Worm (Caenorhabditis elegans): ENCODE measurements around the gene lgc-35.

lgc-35 gene

DNA sequence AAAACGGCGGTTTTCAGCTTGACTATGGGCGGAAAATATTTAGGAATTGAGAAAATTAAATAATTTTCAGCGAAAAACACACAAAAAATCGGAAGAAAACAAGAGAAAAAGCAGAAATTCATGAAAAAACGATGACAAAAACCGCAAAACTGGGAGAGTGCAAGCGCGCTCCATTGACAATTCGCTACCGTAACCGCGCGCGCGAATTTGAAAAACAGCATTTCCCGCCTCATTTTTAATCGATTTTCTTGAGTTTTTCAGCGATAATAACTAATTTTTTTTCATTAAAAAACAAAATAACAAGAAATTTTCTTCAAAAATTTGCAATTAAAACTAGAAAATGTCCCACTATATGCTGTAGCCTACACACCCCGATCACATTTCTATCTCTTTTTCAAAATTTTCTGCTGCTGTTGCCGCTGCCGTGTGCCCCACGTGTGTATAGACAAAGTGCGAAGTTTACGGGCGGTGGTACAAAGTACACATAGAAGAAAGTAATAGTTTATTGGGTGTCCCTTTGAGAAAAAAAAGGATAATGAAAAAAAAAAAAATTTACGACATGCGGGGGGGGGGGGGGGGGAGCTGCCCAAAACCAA is 39.9 kb downstream of the lgc-35 start (continued):
- peak; percentile 85 for TF ChIP-seq sma-9 (GFP tag; optimal IDR thresholded peaks at IDR 0.05)
- TF ChIP-seq sma-9 (tag; optimal IDR thresholded peaks at IDR 0.05) = no peak
- no peak for TF ChIP-seq ztf-11 (tag; optimal IDR thresholded peaks at IDR 0.05)
- no peak for TF ChIP-seq unc-62 (GFP tag; optimal IDR thresholded peaks at IDR 0.05)
- TF ChIP-seq elt-3 (tag; optimal IDR thresholded peaks at IDR 0.05) = no peak
- no peak for TF ChIP-seq Y55F3AM.14 (GFP tag; optimal IDR thresholded peaks at IDR 0.05)
- TF ChIP-seq lin-39 (tag; optimal IDR thresholded peaks at IDR 0.05) = no peak
- peak; percentile 23 for TF ChIP-seq sma-3 (GFP tag; optimal IDR thresholded peaks at IDR 0.05)
- TF ChIP-seq unc-55 (GFP tag; optimal IDR thresholded peaks at IDR 0.05) = no peak
- TF ChIP-seq mdl-1 (tag; optimal IDR thresholded peaks at IDR 0.05) = peak in 1 of 2 experiments; percentile 54
- no peak for TF ChIP-seq nhr-10 (tag; optimal IDR thresholded peaks at IDR 0.05)
- TF ChIP-seq F13H6.1 (tag; optimal IDR thresholded peaks at IDR 0.05) = peak; percentile 31
- no peak for TF ChIP-seq nhr-23 (tag; optimal IDR thresholded peaks at IDR 0.05)
- no peak for TF ChIP-seq ceh-82 (tag; optimal IDR thresholded peaks at IDR 0.05)
- TF ChIP-seq ceh-16 (tag; optimal IDR thresholded peaks at IDR 0.05) = no peak
- TF ChIP-seq gmeb-1 (tag; optimal IDR thresholded peaks at IDR 0.05) = no peak
- TF ChIP-seq nhr-21 (tag; optimal IDR thresholded peaks at IDR 0.05) = peak; percentile 63

DNA sequence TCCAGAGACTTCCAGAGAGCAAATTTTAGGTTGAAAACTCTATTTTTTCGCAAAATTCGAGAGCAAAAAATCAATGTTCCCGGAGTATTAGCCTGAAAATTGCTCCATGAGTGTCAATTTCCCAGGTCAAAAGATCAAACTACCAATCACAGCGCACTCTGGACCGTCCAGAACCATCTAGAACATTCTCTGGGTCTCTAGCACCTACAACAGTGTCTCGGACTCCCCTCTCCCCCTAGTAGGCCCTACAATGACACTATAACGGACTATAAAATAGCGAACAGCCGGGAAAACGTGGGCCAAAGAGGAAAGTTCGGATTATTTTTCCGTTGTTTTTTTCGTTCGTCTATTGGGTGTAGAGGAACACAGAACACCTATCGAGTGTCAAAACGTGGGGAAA is 40.6 kb downstream of the lgc-35 start:
- TF ChIP-seq ZK546.5 (tag; optimal IDR thresholded peaks at IDR 0.05) (no peak), skn-1 (tag; optimal IDR thresholded peaks at IDR 0.05) (no peak), nhr-6 (tag; optimal IDR thresholded peaks at IDR 0.05) (no peak), nhr-11 (tag; optimal IDR thresholded peaks at IDR 0.05) (no peak), ceh-16 (tag; optimal IDR thresholded peaks at IDR 0.05) (no peak), mbf-1 (tag; optimal IDR thresholded peaks at IDR 0.05) (no peak), lin-11 (tag; optimal IDR thresholded peaks at IDR 0.05) (no peak), unc-39 (tag; optimal IDR thresholded peaks at IDR 0.05) (no peak), nhr-12 (tag; optimal IDR thresholded peaks at IDR 0.05) (no peak), snpc-4 (tag; optimal IDR thresholded peaks at IDR 0.05) (no peak), fos-1 (tag; optimal IDR thresholded peaks at IDR 0.05) (no peak), elt-3 (tag; optimal IDR thresholded peaks at IDR 0.05) (no peak), alr-1 (tag; optimal IDR thresholded peaks at IDR 0.05) (no peak), zag-1 (tag; optimal IDR thresholded peaks at IDR 0.05) (no peak)

ce11 chrII:12798814-12799213 is 41.1 kb downstream of the lgc-35 start:
- TF ChIP-seq dmd-4 (tag; optimal IDR thresholded peaks at IDR 0.05) = no peak
- no peak for TF ChIP-seq zag-1 (tag; optimal IDR thresholded peaks at IDR 0.05)
- TF ChIP-seq lin-39 (tag; optimal IDR thresholded peaks at IDR 0.05) = no peak
- no peak for TF ChIP-seq ama-1 (optimal IDR thresholded peaks at IDR 0.05)
- TF ChIP-seq mab-5 (tag; optimal IDR thresholded peaks at IDR 0.05) = no peak
- peak; percentile 97 for TF ChIP-seq sma-9 (GFP tag; optimal IDR thresholded peaks at IDR 0.05)
- no peak for TF ChIP-seq sma-9 (tag; optimal IDR thresholded peaks at IDR 0.05)
- peak; percentile 67 for TF ChIP-seq Y55F3AM.14 (GFP tag; optimal IDR thresholded peaks at IDR 0.05)
- peak; percentile 87 for TF ChIP-seq crh-2 (tag; optimal IDR thresholded peaks at IDR 0.05)
- no peak for TF ChIP-seq aly-2 (tag; optimal IDR thresholded peaks at IDR 0.05)
- no peak for TF ChIP-seq mbf-1 (tag; optimal IDR thresholded peaks at IDR 0.05)
- TF ChIP-seq nhr-6 (tag; optimal IDR thresholded peaks at IDR 0.05) = no peak
- peak; percentile 77 for TF ChIP-seq gmeb-1 (tag; optimal IDR thresholded peaks at IDR 0.05)
- TF ChIP-seq R02D3.7 (tag; optimal IDR thresholded peaks at IDR 0.05) = no peak
- TF ChIP-seq nhr-25 (tag; optimal IDR thresholded peaks at IDR 0.05) = peak; percentile 91
- no peak for TF ChIP-seq ZK546.5 (tag; optimal IDR thresholded peaks at IDR 0.05)
- TF ChIP-seq ztf-1 (GFP tag; conservative IDR thresholded peaks at IDR 0.05) = 0 out of 2 replicates have a peak, but pooled peaks have one; percentile 71
- no peak for TF ChIP-seq unc-39 (tag; optimal IDR thresholded peaks at IDR 0.05)
- no peak for TF ChIP-seq nhr-12 (tag; optimal IDR thresholded peaks at IDR 0.05)
- peak; percentile 55 for TF ChIP-seq elt-1 (tag; optimal IDR thresholded peaks at IDR 0.05)
- TF ChIP-seq lsy-2 (tag; optimal IDR thresholded peaks at IDR 0.05) = peak in 1 of 2 experiments; percentile 80
- peak; percentile 43 for TF ChIP-seq sem-4 (tag; optimal IDR thresholded peaks at IDR 0.05)
- peak; percentile 79 for TF ChIP-seq egl-27 (tag; optimal IDR thresholded peaks at IDR 0.05)
- no peak for TF ChIP-seq nhr-10 (tag; optimal IDR thresholded peaks at IDR 0.05)
- TF ChIP-seq mdl-1 (tag; optimal IDR thresholded peaks at IDR 0.05) = peak; percentile 73 to 80
- peak; percentile 96 for TF ChIP-seq sma-3 (GFP tag; optimal IDR thresholded peaks at IDR 0.05)
- TF ChIP-seq nhr-11 (tag; optimal IDR thresholded peaks at IDR 0.05) = no peak
- TF ChIP-seq ceh-16 (tag; optimal IDR thresholded peaks at IDR 0.05) = peak; percentile 57
- peak; percentile 92 for TF ChIP-seq ztf-4 (tag; optimal IDR thresholded peaks at IDR 0.05)
- TF ChIP-seq unc-55 (GFP tag; optimal IDR thresholded peaks at IDR 0.05) = no peak
- TF ChIP-seq C34F6.9 (tag; optimal IDR thresholded peaks at IDR 0.05) = peak; percentile 54
- TF ChIP-seq nhr-237 (tag; optimal IDR thresholded peaks at IDR 0.05) = peak; percentile 2
- no peak for TF ChIP-seq unc-62 (GFP tag; optimal IDR thresholded peaks at IDR 0.05)
- peak; percentile 3 for TF ChIP-seq lin-13 (GFP tag; optimal IDR thresholded peaks at IDR 0.05)
- no peak for TF ChIP-seq snpc-4 (tag; optimal IDR thresholded peaks at IDR 0.05)
- no peak for TF ChIP-seq ceh-82 (tag; optimal IDR thresholded peaks at IDR 0.05)
- TF ChIP-seq nhr-129 (tag; optimal IDR thresholded peaks at IDR 0.05) = peak; percentile 80
- TF ChIP-seq fos-1 (tag; optimal IDR thresholded peaks at IDR 0.05) = peak; percentile 53
- TF ChIP-seq blmp-1 (tag; optimal IDR thresholded peaks at IDR 0.05; ENCODE audit: insufficient read depth) = peak; percentile 62
- TF ChIP-seq lin-11 (tag; optimal IDR thresholded peaks at IDR 0.05) = peak; percentile 15
- no peak for TF ChIP-seq ztf-11 (tag; optimal IDR thresholded peaks at IDR 0.05)

Data from whole organism, L2 larva.